Fruit fly (Drosophila melanogaster) whole organism, embryonic: ENCODE results near the gene slmo.

Source experiments
- ATbp ChIP-seq: fragments of 200-800 bp; sonication (Bioruptor generic); optimal IDR thresholded peaks from 2 replicates; lab custom pipeline; 2017; ENCODE audit warnings: missing biosample characterization, mild to moderate bottlenecking, missing genetic modification characterization, missing genetic modification reagents
- Ada2b ChIP-seq: fragments of 200-800 bp; sonication (Bioruptor generic); IDR thresholded peaks from 2 replicates; pipeline ENCODE4 v1.3.6; 2022; ENCODE audit warnings: missing biosample characterization, missing genetic modification characterization
- BEAF-32 ChIP-seq: fragments of 200-800 bp; sonication (Bioruptor generic); optimal IDR thresholded peaks from 3 replicates; lab custom pipeline; 2017; ENCODE audit warnings: missing biosample characterization, missing genetic modification characterization, mild to moderate bottlenecking, moderate library complexity, missing genetic modification reagents
- Bdp1 ChIP-seq: fragments of 200-800 bp; sonication (Bioruptor generic); optimal IDR thresholded peaks from 3 replicates; lab custom pipeline; 2016; ENCODE audit warnings: missing biosample characterization, missing genetic modification characterization
- C15 ChIP-seq: fragments of 200-800 bp; sonication (Bioruptor generic); IDR thresholded peaks from 3 replicates; pipeline ENCODE4 v1.3.6; 2022; ENCODE audit warnings: missing biosample characterization, missing genetic modification characterization
- CG12391 ChIP-seq: fragments of 200-800 bp; sonication (Bioruptor generic); optimal IDR thresholded peaks from 3 replicates; lab custom pipeline; 2018; ENCODE audit warnings: missing biosample characterization, mild to moderate bottlenecking, missing genetic modification characterization, moderate library complexity
- CG14667 ChIP-seq: fragments of 200-800 bp; sonication (Bioruptor generic); IDR thresholded peaks from 2 replicates; pipeline ENCODE4 v1.3.6; 2022; ENCODE audit warnings: missing biosample characterization, missing genetic modification characterization
- CG18476 ChIP-seq: fragments of 200-800 bp; sonication (Bioruptor generic); optimal IDR thresholded peaks from 2 replicates; lab custom pipeline; 2016; ENCODE audit warnings: missing biosample characterization, mild to moderate bottlenecking, missing genetic modification characterization
- CG2116 ChIP-seq: fragments of 200-800 bp; sonication (Bioruptor generic); optimal IDR thresholded peaks from 3 replicates; lab custom pipeline; 2018; ENCODE audit warnings: missing biosample characterization, mild to moderate bottlenecking, missing genetic modification characterization
- CG2712 ChIP-seq: fragments of 200-800 bp; optimal IDR thresholded peaks from 3 replicates; lab custom pipeline; 2019; ENCODE audit warnings: missing biosample characterization, mild to moderate bottlenecking, missing genetic modification characterization, moderate library complexity
- CG4360 ChIP-seq: fragments of 200-800 bp; sonication (Bioruptor generic); IDR thresholded peaks from 2 replicates; pipeline ENCODE4 v1.3.6; 2022; ENCODE audit warnings: missing biosample characterization, missing genetic modification characterization
- CG4707 ChIP-seq: fragments of 200-800 bp; sonication (Bioruptor generic); optimal IDR thresholded peaks from 2 replicates; lab custom pipeline; 2018; ENCODE audit warnings: missing biosample characterization, mild to moderate bottlenecking, missing genetic modification characterization, moderate library complexity
- CG9609 ChIP-seq: fragments of 200-800 bp; sonication (Bioruptor generic); optimal IDR thresholded peaks from 3 replicates; lab custom pipeline; 2016; ENCODE audit warnings: missing biosample characterization, missing genetic modification characterization
- D ChIP-seq, 2 experiments: fragments of 200-800 bp in 1 of 2; fragments of >200 bp in 1 of 2; sonication (Bioruptor generic) in 1 of 2; optimal IDR thresholded peaks; 2 replicates in 1 of 2; 3 replicates in 1 of 2; lab custom pipeline; 2017; ENCODE audit warnings: mild to moderate bottlenecking in 1 of 2, missing biosample characterization in 1 of 2, missing genetic modification characterization in 1 of 2, missing genetic modification reagents in 1 of 2
- D19B ChIP-seq: fragments of 200-800 bp; sonication (Bioruptor generic); optimal IDR thresholded peaks from 2 replicates; lab custom pipeline; 2017; ENCODE audit warnings: missing biosample characterization, mild to moderate bottlenecking, missing genetic modification characterization
- Dip2 ChIP-seq: fragments of 200-800 bp; sonication (Bioruptor generic); IDR thresholded peaks from 2 replicates; pipeline ENCODE4 v1.3.6; 2022; ENCODE audit warnings: missing biosample characterization, missing genetic modification characterization
- Dll ChIP-seq: fragments of 200-800 bp; sonication (Bioruptor generic); IDR thresholded peaks from 4 replicates; pipeline ENCODE4 v1.3.6; 2022; ENCODE audit warnings: missing biosample characterization, missing genetic modification characterization; ENCODE audit not compliant: partially characterized antibody
- Doc2 ChIP-seq: fragments of 200-800 bp; sonication (Bioruptor generic); IDR thresholded peaks from 2 replicates; pipeline ENCODE4 v1.3.6; 2022; ENCODE audit warnings: missing biosample characterization, missing genetic modification characterization
- Dref ChIP-seq: fragments of 200-800 bp; sonication (Bioruptor generic); IDR thresholded peaks from 2 replicates; pipeline ENCODE4 v1.3.6; 2022; ENCODE audit warnings: missing biosample characterization, missing genetic modification characterization
- Eip74EF ChIP-seq, 2 experiments: fragments of 200-800 bp in 1 of 2; fragments of >200 bp in 1 of 2; sonication (Bioruptor generic) in 1 of 2; optimal IDR thresholded peaks; 2 replicates each; lab custom pipeline; 2017 to 2019; ENCODE audit warnings: missing biosample characterization in 2 of 2, missing genetic modification characterization in 2 of 2, mild to moderate bottlenecking in 1 of 2, moderate library complexity in 1 of 2
- Elba2 ChIP-seq: fragments of 200-800 bp; sonication (Bioruptor generic); optimal IDR thresholded peaks from 3 replicates; lab custom pipeline; 2016; ENCODE audit warnings: missing biosample characterization, missing genetic modification characterization
- HLH4C ChIP-seq: fragments of 200-800 bp; sonication (Bioruptor generic); IDR thresholded peaks from 3 replicates; pipeline ENCODE4 v1.3.6; 2022; ENCODE audit warnings: missing biosample characterization, missing genetic modification characterization; ENCODE audit not compliant: partially characterized antibody
- HLHmδ ChIP-seq: fragments of 200-800 bp; sonication (Bioruptor generic); optimal IDR thresholded peaks from 2 replicates; lab custom pipeline; 2018; ENCODE audit warnings: missing biosample characterization, mild to moderate bottlenecking, missing genetic modification characterization, moderate library complexity
- Hr39 ChIP-seq: fragments of >200 bp; optimal IDR thresholded peaks from 2 replicates; lab custom pipeline; 2017
- NC2α ChIP-seq: fragments of 200-800 bp; sonication (Bioruptor generic); optimal IDR thresholded peaks from 2 replicates; lab custom pipeline; 2016; ENCODE audit warnings: missing biosample characterization, missing genetic modification characterization
- Oli ChIP-seq: fragments of 200-800 bp; sonication (Bioruptor generic); optimal IDR thresholded peaks from 2 replicates; lab custom pipeline; 2018; ENCODE audit warnings: missing biosample characterization, mild to moderate bottlenecking, missing genetic modification characterization, moderate library complexity
- Rx ChIP-seq: fragments of 200-800 bp; sonication (Bioruptor generic); IDR thresholded peaks from 2 replicates; pipeline ENCODE4 v1.3.6; 2022; ENCODE audit warnings: missing biosample characterization, missing genetic modification characterization
- Sry-δ ChIP-seq: fragments of 200-800 bp; sonication (Bioruptor generic); optimal IDR thresholded peaks from 2 replicates; lab custom pipeline; 2016; ENCODE audit warnings: missing biosample characterization, missing genetic modification characterization
- Taf1 ChIP-seq: fragments of 200-800 bp; sonication (Bioruptor generic); IDR thresholded peaks from 2 replicates; pipeline ENCODE4 v1.3.6; 2022; ENCODE audit warnings: missing biosample characterization, missing genetic modification characterization
- az2 ChIP-seq: fragments of 200-800 bp; sonication (Bioruptor generic); optimal IDR thresholded peaks from 3 replicates; lab custom pipeline; 2016; ENCODE audit warnings: missing biosample characterization, missing genetic modification characterization
- bab2 ChIP-seq: fragments of 200-800 bp; sonication (Bioruptor generic); optimal IDR thresholded peaks from 2 replicates; lab custom pipeline; 2016; ENCODE audit warnings: missing biosample characterization, missing genetic modification characterization
- bsh ChIP-seq, 2 experiments: fragments of 200-800 bp; sonication (Bioruptor generic); optimal IDR thresholded peaks; 2 replicates each; lab custom pipeline; 2017 to 2018; ENCODE audit warnings: mild to moderate bottlenecking in 2 of 2, missing biosample characterization in 2 of 2, missing genetic modification characterization in 2 of 2, moderate library complexity in 1 of 2
- cad ChIP-seq: fragments of >200 bp; optimal IDR thresholded peaks from 2 replicates; lab custom pipeline; 2017; ENCODE audit warnings: missing biosample characterization, missing genetic modification characterization
- cwo ChIP-seq: fragments of 200-800 bp; sonication (Bioruptor generic); optimal IDR thresholded peaks from 3 replicates; lab custom pipeline; 2017; ENCODE audit warnings: missing biosample characterization, missing genetic modification characterization, mild to moderate bottlenecking, moderate library complexity, missing genetic modification reagents
- emc ChIP-seq: fragments of 200-800 bp; sonication (Bioruptor generic); optimal IDR thresholded peaks from 2 replicates; lab custom pipeline; 2016; ENCODE audit warnings: missing biosample characterization, missing genetic modification characterization
- eve ChIP-seq, 2 experiments: fragments of >200 bp; optimal IDR thresholded peaks; 2 replicates each; lab custom pipeline; 2017; ENCODE audit warnings: missing biosample characterization in 2 of 2, missing genetic modification characterization in 2 of 2
- gsb-n ChIP-seq: fragments of 200-800 bp; sonication (Bioruptor generic); optimal IDR thresholded peaks from 3 replicates; lab custom pipeline; 2018; ENCODE audit warnings: missing biosample characterization, mild to moderate bottlenecking, missing genetic modification characterization
- jing ChIP-seq: fragments of 200-800 bp; sonication (Bioruptor generic); optimal IDR thresholded peaks from 2 replicates; lab custom pipeline; 2018; ENCODE audit warnings: missing biosample characterization, mild to moderate bottlenecking, missing genetic modification characterization
- kah ChIP-seq: fragments of 200-800 bp; sonication (Bioruptor generic); optimal IDR thresholded peaks from 2 replicates; lab custom pipeline; 2018; ENCODE audit warnings: missing biosample characterization, mild to moderate bottlenecking, missing genetic modification characterization
- lbe ChIP-seq: fragments of 200-800 bp; sonication (Bioruptor generic); optimal IDR thresholded peaks from 2 replicates; lab custom pipeline; 2016; ENCODE audit warnings: missing biosample characterization, mild to moderate bottlenecking, missing genetic modification characterization
- nerfin-1 ChIP-seq: fragments of 200-800 bp; sonication (Bioruptor generic); optimal IDR thresholded peaks from 3 replicates; lab custom pipeline; 2019; ENCODE audit warnings: missing biosample characterization, mild to moderate bottlenecking, missing genetic modification characterization, moderate library complexity
- pnt ChIP-seq: fragments of 200-800 bp; sonication (Bioruptor generic); optimal IDR thresholded peaks from 3 replicates; lab custom pipeline; 2016; ENCODE audit warnings: missing biosample characterization, missing genetic modification characterization
- run ChIP-seq: fragments of 200-800 bp; sonication (Bioruptor generic); optimal IDR thresholded peaks from 3 replicates; lab custom pipeline; 2018; ENCODE audit warnings: missing biosample characterization, mild to moderate bottlenecking, missing genetic modification characterization
- schlank ChIP-seq: fragments of 200-800 bp; sonication (Bioruptor generic); optimal IDR thresholded peaks from 2 replicates; lab custom pipeline; 2018; ENCODE audit warnings: missing biosample characterization, mild to moderate bottlenecking, missing genetic modification characterization
- seq ChIP-seq: fragments of 200-800 bp; sonication (Bioruptor generic); IDR thresholded peaks from 2 replicates; pipeline ENCODE4 v1.3.6; 2022; ENCODE audit warnings: missing biosample characterization, missing genetic modification characterization
- toy ChIP-seq: fragments of 200-800 bp; sonication (Bioruptor generic); IDR thresholded peaks from 2 replicates; pipeline ENCODE4 v1.3.6; 2022; ENCODE audit warnings: missing biosample characterization, missing genetic modification characterization
- wek ChIP-seq: fragments of 200-800 bp; sonication (Bioruptor generic); optimal IDR thresholded peaks from 3 replicates; lab custom pipeline; 2018; ENCODE audit warnings: missing biosample characterization, mild to moderate bottlenecking, missing genetic modification characterization, moderate library complexity
- zfh1 ChIP-seq: fragments of 200-800 bp; sonication (Bioruptor generic); IDR thresholded peaks from 3 replicates; pipeline ENCODE4 v1.3.6; 2022; ENCODE audit warnings: missing biosample characterization, missing genetic modification characterization

slmo gene

dm6 chr2L:6088371-6089365 lies 40.2 kb upstream of the slmo start (continued):
- TF ChIP-seq BEAF-32 (GFP tag; lab: Kevin White, UChicago) (no peak), CG12391 (tag; lab: Kevin White, UChicago) (peak; percentile 35), C15 (GFP tag; lab: Robert Waterston, UW) (no peak), Sry-δ (GFP tag; lab: Kevin White, UChicago) (no peak), Ada2b (GFP tag; lab: Robert Waterston, UW) (0 out of 2 replicates have a peak, but pooled peaks have one; percentile 26), Oli (tag; lab: Kevin White, UChicago) (no peak), Dref (GFP tag; lab: Robert Waterston, UW) (no peak), HLHmδ (GFP tag; lab: Kevin White, UChicago) (peak; percentile 69), nerfin-1 (tag; lab: Kevin White, UChicago) (peak; percentile 76), seq (GFP tag; lab: Robert Waterston, UW) (peak; percentile 62; the same call in 1 of the 2 replicates), Elba2 (GFP tag; lab: Kevin White, UChicago) (peak; percentile 59), gsb-n (tag; lab: Kevin White, UChicago) (no peak), Doc2 (no peak), schlank (tag; lab: Kevin White, UChicago) (no peak), CG9609 (GFP tag; lab: Kevin White, UChicago) (no peak), Dip2 (GFP tag; lab: Robert Waterston, UW) (no peak), pnt (GFP tag; lab: Kevin White, UChicago) (no peak), emc (no peak), HLH4C (GFP tag; lab: Robert Waterston, UW) (peak; percentile 44; the same call in 1 of the 3 replicates), D (optimal IDR thresholded peaks at IDR 0.05; lab: Kevin White, UChicago) (peak; percentile 84), D (GFP tag; optimal IDR thresholded peaks at IDR 0.05; lab: Kevin White, UChicago) (peak; percentile 31), Rx (GFP tag; lab: Robert Waterston, UW) (no peak), bab2 (peak; percentile 24), CG18476 (no peak), lbe (peak; percentile 3), D19B (no peak), az2 (GFP tag; lab: Kevin White, UChicago) (no peak), Dll (GFP tag; lab: Robert Waterston, UW) (peak; percentile 36; the same call in 1 of the 4 replicates), eve (GFP tag; optimal IDR thresholded peaks at IDR 0.05; lab: Kevin White, UChicago) (no peak), Bdp1 (GFP tag; lab: Kevin White, UChicago) (no peak), wek (GFP tag; lab: Kevin White, UChicago) (no peak), Hr39 (lab: Kevin White, UChicago) (no peak), zfh1 (GFP tag; lab: Robert Waterston, UW) (no peak), CG4360 (GFP tag; lab: Robert Waterston, UW) (peak; percentile 93), CG2712 (tag; lab: Kevin White, UChicago) (peak; percentile 7), CG14667 (GFP tag; lab: Robert Waterston, UW) (no peak), bsh (GFP tag; optimal IDR thresholded peaks at IDR 0.05; lab: Kevin White, UChicago) (peak in 1 of 2 experiments; percentile 13), toy (no peak), run (tag; lab: Kevin White, UChicago) (peak; percentile 71), jing (GFP tag; lab: Kevin White, UChicago) (no peak), Eip74EF (GFP tag; optimal IDR thresholded peaks at IDR 0.05; lab: Kevin White, UChicago) (peak in 1 of 2 experiments; percentile 45), Taf1 (GFP tag; lab: Robert Waterston, UW) (no peak), cad (GFP tag; lab: Kevin White, UChicago) (no peak), NC2α (no peak), CG4707 (peak; percentile 67), kah (GFP tag; lab: Kevin White, UChicago) (peak; percentile 47), ATbp (GFP tag; lab: Kevin White, UChicago) (no peak), CG2116 (GFP tag; lab: Kevin White, UChicago) (no peak), cwo (peak; percentile 98)
